Fruit fly (Drosophila melanogaster) S2 (cell line): ENCODE measurements around the gene rhea.

Source experiments
- CG8478 ChIP-seq: fragments of >200 bp; optimal IDR thresholded peaks from 2 replicates; lab custom pipeline; 2018
- CTCF ChIP-seq, 2 experiments: fragments of >200 bp; optimal IDR thresholded peaks; 2 replicates each; lab custom pipeline; 2018

DNA sequence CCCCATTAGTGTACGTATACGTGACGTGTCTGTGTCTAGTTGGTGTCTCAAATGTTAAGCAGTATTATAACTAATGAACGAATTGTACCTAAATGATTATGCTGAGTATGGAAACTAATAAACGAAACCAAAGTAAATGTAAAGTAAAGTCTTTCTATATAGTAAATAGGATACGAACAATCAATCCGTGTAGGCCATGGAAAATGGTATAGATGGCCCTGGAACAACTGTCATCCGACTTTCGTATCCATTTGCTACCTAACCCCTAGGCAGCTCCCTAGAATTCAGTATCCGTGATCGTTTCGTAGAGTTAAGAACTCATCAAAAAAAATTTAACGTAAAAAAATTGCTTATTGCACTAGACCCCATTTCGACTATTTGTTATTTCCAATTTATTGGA is 72.1 kb downstream of the rhea start, which contains the start of gene S-Lap1:
- TF ChIP-seq CTCF (optimal IDR thresholded peaks at IDR 0.05; lab: Kevin White, UChicago) (no peak), CG8478 (lab: Kevin White, UChicago) (no peak)
